Fruit fly (Drosophila melanogaster): Measurements from ENCODE around the gene CG8563.

DNA sequence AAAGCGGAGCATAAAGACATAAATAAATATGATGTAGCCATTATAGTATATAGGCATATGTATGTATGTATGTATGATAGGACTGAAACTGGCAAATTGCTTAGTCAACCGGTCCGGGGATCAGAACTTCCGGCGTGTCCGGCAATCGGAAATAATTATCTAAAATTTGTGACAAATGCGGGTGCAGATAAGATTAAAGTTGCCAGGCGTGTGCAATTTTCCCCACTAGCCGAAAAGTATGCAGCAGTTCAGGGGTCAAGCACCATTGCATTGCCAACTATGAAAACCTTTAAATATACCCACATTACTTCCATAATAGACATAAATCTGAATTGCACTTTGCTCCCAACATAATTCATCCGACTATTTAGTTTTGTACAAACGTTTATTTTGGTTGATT lies 41.7 kb downstream of the CG8563 start:
- TF ChIP-seq pdm3 (GFP tag; optimal IDR thresholded peaks at IDR 0.05) (no peak), Gug (GFP tag; IDR thresholded peaks at IDR 0.05) (no peak), cyc (GFP tag; optimal IDR thresholded peaks at IDR 0.05) (no peak), Lpt (GFP tag; optimal IDR thresholded peaks at IDR 0.05) (no peak)

Measured in whole organism, prepupa.